Fruit fly (Drosophila melanogaster) whole organism, prepupa: Measurements from ENCODE around the gene Ugt35C1.

ENCODE experiments used
- Blimp-1 ChIP-seq: fragments of 200-800 bp; sonication (Bioruptor generic); optimal IDR thresholded peaks from 3 replicates; lab custom pipeline; 2017; ENCODE audit warnings: missing biosample characterization, missing genetic modification characterization, mild to moderate bottlenecking, moderate library complexity, missing genetic modification reagents
- CG16779 ChIP-seq: fragments of 200-800 bp; sonication (Bioruptor generic); optimal IDR thresholded peaks from 3 replicates; lab custom pipeline; 2017; ENCODE audit warnings: missing biosample characterization, mild to moderate bottlenecking, missing genetic modification characterization
- CG6276 ChIP-seq: fragments of 200-800 bp; sonication (Bioruptor generic); optimal IDR thresholded peaks from 2 replicates; lab custom pipeline; 2017; ENCODE audit warnings: missing biosample characterization, mild to moderate bottlenecking, missing genetic modification characterization
- CG8319 ChIP-seq: fragments of 200-800 bp; sonication (Bioruptor generic); optimal IDR thresholded peaks from 3 replicates; lab custom pipeline; 2016; ENCODE audit warnings: missing biosample characterization, missing genetic modification characterization
- Eip75B ChIP-seq: fragments of 200-800 bp; sonication (Bioruptor generic); optimal IDR thresholded peaks from 3 replicates; lab custom pipeline; 2016; ENCODE audit warnings: missing biosample characterization, missing genetic modification characterization
- dsx ChIP-seq: fragments of 200-800 bp; optimal IDR thresholded peaks from 3 replicates; lab custom pipeline; 2019; ENCODE audit warnings: missing biosample characterization, mild to moderate bottlenecking, missing genetic modification characterization, moderate library complexity; ENCODE audit not compliant: poor library complexity, severe bottlenecking
- svp ChIP-seq: fragments of 200-800 bp; sonication (Bioruptor generic); peaks from one replicate; lab custom pipeline; 2016; ENCODE audit warnings: missing biosample characterization, missing genetic modification characterization

dm6 chr3R:11145135-11145534 lies 17.0 kb upstream of the Ugt35C1 start, which contains the start of gene CheA86a:
- no peak for TF ChIP-seq Blimp-1 (GFP tag; lab: Kevin White, UChicago)
- no peak for TF ChIP-seq svp
- TF ChIP-seq CG8319 = no peak
- TF ChIP-seq CG6276 (GFP tag; lab: Kevin White, UChicago) = no peak
- TF ChIP-seq Eip75B (GFP tag; lab: Kevin White, UChicago) = no peak
- TF ChIP-seq dsx = no peak
- no peak for TF ChIP-seq CG16779 (tag; lab: Kevin White, UChicago)
